Fruit fly (Drosophila melanogaster): ENCODE measurements around the gene Prx5.

Gene Prx5

DNA sequence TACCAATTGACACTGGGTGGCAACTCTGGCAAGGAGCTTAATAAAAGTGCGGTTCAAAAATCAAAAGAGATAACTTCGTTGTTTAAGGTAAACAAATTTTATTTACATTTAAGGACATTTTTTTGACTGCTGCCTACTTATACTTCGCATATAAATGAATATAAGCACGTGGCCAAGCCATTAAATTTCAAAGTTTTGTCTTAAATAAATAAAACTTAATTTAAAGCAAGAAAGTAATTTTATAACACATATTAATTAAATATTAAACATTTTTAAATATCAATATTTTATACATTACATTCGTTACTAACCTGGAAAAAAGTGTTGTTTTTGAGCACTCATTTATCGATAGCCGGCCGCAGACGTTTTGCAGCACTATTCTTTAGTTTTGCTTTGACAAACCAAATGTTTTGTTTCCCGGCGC lies 21.6 kb upstream of the Prx5 start, which contains the start of the genes CG12321 and MED17:
TSS of gene CG12321 (minus strand) at position 6 of the 424 bp plus-strand sequence.
TSS of gene MED17 (plus strand) at position 371 of the 424 bp plus-strand sequence.
- TF ChIP-seq Sin3A (optimal IDR thresholded peaks at IDR 0.05) = no peak
- no peak for TF ChIP-seq insv (optimal IDR thresholded peaks at IDR 0.05)
- TF ChIP-seq h (optimal IDR thresholded peaks at IDR 0.05) = no peak
- no peak for TF ChIP-seq ttk (optimal IDR thresholded peaks at IDR 0.05)
- TF ChIP-seq Myc (optimal IDR thresholded peaks at IDR 0.05) = no peak
- no peak for TF ChIP-seq psq (optimal IDR thresholded peaks at IDR 0.05)

dm6 chr3R:18185385-18185784 lies 18.3 kb upstream of the Prx5 start, which contains the start of the genes Arp5 and CG7208:
TSS of gene Arp5 (plus strand) at chr3R:18185498.
TSS of gene CG7208 (minus strand) at chr3R:18185715.
- TF ChIP-seq psq (optimal IDR thresholded peaks at IDR 0.05) (peak; percentile 42), Sin3A (optimal IDR thresholded peaks at IDR 0.05) (no peak), ttk (optimal IDR thresholded peaks at IDR 0.05) (no peak)

DNA sequence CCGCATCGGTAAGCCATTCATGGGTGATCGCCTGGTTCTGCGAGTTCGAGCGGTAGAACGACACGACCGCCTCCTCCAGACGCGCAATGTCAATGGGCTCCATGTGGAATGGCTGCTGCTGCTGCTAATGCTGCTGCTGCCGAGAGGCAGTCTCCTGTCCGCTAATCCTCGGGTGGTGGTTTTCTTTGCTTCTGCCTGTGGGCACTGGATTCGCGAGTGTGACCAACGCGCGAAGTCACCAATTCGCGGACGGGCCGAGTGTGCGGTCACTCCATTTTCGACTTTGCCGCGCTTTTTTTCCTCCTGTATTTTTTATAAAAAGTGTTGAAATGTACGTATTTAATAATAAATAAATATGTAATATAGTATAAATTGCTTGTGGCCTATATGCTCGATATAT lies 16.2 kb upstream of the Prx5 start, which contains the start of gene cdm:
TSS of gene cdm (minus strand) at position 236 of the 400 bp plus-strand sequence.
- no peak for TF ChIP-seq Sin3A (optimal IDR thresholded peaks at IDR 0.05)
- no peak for TF ChIP-seq Myc (optimal IDR thresholded peaks at IDR 0.05)

DNA sequence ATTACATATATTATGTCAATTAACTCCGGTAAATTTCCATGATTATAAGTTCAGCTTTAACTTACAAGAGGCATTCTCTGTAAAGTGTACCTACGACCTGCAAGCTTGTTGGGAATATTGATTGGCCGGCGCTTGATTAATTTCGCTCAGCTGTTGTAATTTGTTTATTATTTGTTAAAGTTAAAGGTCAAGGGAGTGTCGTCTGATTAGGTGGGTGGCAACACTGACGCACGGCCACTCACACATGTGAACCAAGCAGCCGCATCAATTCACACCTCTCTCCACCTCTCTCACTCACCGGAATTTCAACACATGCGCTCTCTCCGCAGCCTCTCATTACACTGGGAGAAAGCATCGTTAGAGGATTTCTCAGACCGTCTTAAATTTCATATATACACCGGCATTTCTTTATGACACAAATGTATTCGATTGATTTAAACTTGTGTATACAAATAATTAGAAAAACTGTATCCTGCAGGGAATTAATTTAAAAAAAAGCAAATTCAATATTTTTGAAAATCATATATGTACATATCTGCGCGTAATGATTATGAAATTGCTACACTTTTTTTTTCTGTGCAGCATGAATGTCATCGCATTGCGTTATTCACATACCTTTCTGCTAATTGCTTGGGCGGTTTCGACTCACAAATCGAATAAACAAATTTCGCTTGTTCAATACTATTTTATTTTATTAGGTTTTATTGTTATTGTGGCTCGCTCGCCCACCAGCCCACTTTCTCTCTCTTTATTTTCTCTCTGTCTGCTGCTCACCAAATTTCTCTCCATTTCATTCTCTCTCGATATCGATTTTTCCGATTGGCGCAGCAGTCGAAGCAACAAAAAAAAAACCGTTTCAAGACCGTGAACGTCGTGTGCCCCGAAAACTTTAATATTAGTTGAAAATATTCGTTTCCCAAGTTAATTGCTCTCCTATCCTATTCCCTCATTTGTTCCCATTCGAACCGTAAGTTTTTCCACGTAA lies 5.2 kb upstream of the Prx5 start:
- TF ChIP-seq Myc (optimal IDR thresholded peaks at IDR 0.05) = no peak
- no peak for TF ChIP-seq ttk (optimal IDR thresholded peaks at IDR 0.05)
- TF ChIP-seq Sin3A (optimal IDR thresholded peaks at IDR 0.05) = no peak
- no peak for TF ChIP-seq psq (optimal IDR thresholded peaks at IDR 0.05)
- TF ChIP-seq insv (optimal IDR thresholded peaks at IDR 0.05) = no peak
- TF ChIP-seq h (optimal IDR thresholded peaks at IDR 0.05) = no peak

DNA sequence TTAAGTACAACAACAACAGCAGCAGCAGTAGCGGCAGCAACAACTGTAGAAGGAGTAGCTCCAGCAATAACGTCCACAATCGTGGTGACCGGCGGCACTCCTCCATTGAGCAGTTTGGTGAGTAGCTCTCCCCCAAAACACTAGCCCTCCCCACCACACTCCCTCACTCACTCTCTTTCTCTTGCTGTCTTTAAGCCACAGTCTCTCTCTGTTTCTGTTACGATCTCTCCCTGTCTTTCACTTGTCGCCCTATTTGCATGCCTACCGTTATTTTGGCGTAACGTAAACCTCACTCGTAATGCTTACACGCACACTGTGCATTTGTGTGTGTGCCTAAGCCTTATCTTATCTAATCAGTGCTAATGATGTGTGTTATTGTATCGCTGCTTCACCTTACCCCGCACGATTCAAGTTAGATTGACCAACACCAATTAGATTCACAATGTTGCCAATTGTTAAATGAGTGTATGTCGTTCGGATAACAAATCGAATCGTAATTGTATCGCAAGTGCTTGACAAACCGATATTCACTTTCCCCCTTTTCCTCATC lies 3.0 kb upstream of the Prx5 start:
- TF ChIP-seq Sin3A (optimal IDR thresholded peaks at IDR 0.05) (no peak), insv (optimal IDR thresholded peaks at IDR 0.05) (no peak), h (optimal IDR thresholded peaks at IDR 0.05) (no peak), ttk (optimal IDR thresholded peaks at IDR 0.05) (no peak), psq (optimal IDR thresholded peaks at IDR 0.05) (no peak), Myc (optimal IDR thresholded peaks at IDR 0.05) (no peak)

dm6 chr3R:18168929-18169350 lies 1.9 kb upstream of the Prx5 start:
- TF ChIP-seq insv (optimal IDR thresholded peaks at IDR 0.05) (no peak), h (optimal IDR thresholded peaks at IDR 0.05) (no peak), ttk (optimal IDR thresholded peaks at IDR 0.05) (no peak), psq (optimal IDR thresholded peaks at IDR 0.05) (no peak), Myc (optimal IDR thresholded peaks at IDR 0.05) (no peak), Sin3A (optimal IDR thresholded peaks at IDR 0.05) (no peak)

DNA sequence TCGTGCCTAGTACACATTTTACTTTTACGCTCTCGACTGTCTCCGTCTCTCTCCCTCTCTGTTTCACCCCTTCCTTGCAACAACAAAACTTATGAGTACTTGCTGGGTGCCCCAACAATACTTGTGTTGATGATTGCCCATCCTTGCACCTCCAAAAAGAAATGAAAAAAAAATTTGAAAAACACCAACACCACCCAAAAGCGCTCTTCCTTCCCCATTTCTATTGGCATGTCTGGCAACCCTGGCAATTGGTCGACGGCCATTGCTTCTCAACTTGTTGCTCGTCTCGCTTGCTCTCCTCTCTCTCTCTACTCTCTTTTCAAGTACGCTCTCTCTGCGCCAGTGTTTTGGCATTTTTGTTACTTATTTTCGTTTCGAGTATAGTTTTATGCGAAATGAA lies 1.3 kb upstream of the Prx5 start:
- TF ChIP-seq insv (optimal IDR thresholded peaks at IDR 0.05) = no peak

dm6 chr3R:18167416-18168237 lies 554 bp upstream of the Prx5 start, which contains the start of gene wrd:
TSS of gene wrd (plus strand) at chr3R:18167757.
- TF ChIP-seq psq (optimal IDR thresholded peaks at IDR 0.05) (no peak), insv (optimal IDR thresholded peaks at IDR 0.05) (no peak), h (optimal IDR thresholded peaks at IDR 0.05) (no peak), ttk (optimal IDR thresholded peaks at IDR 0.05) (no peak), Sin3A (optimal IDR thresholded peaks at IDR 0.05) (no peak), Myc (optimal IDR thresholded peaks at IDR 0.05) (no peak)

- no peak for TF ChIP-seq insv (optimal IDR thresholded peaks at IDR 0.05)
- no peak for TF ChIP-seq Myc (optimal IDR thresholded peaks at IDR 0.05)
- no peak for TF ChIP-seq h (optimal IDR thresholded peaks at IDR 0.05)
- no peak for TF ChIP-seq Sin3A (optimal IDR thresholded peaks at IDR 0.05)
- no peak for TF ChIP-seq ttk (optimal IDR thresholded peaks at IDR 0.05)
- no peak for TF ChIP-seq psq (optimal IDR thresholded peaks at IDR 0.05)
Measured at dm6 chr3R:18166261-18166720, 782 bp downstream of the Prx5 start.

dm6 chr3R:18164052-18164722 lies 2.9 kb downstream of the Prx5 start, which contains the start of the genes CG7218 and Cbp20:
TSS of gene CG7218 (minus strand) at chr3R:18164397.
TSS of gene Cbp20 (plus strand) at chr3R:18164661.
- TF ChIP-seq h (optimal IDR thresholded peaks at IDR 0.05) (no peak), psq (optimal IDR thresholded peaks at IDR 0.05) (no peak)

dm6 chr3R:18160165-18160814 lies 6.8 kb downstream of the Prx5 start:
- TF ChIP-seq ttk (optimal IDR thresholded peaks at IDR 0.05) = no peak
- no peak for TF ChIP-seq Sin3A (optimal IDR thresholded peaks at IDR 0.05)
- TF ChIP-seq psq (optimal IDR thresholded peaks at IDR 0.05) = no peak
- no peak for TF ChIP-seq Myc (optimal IDR thresholded peaks at IDR 0.05)
- no peak for TF ChIP-seq h (optimal IDR thresholded peaks at IDR 0.05)
- no peak for TF ChIP-seq insv (optimal IDR thresholded peaks at IDR 0.05)
